2 fruit fly cellular contexts compared by ENCODE assay signal in the genomic region with DNA sequence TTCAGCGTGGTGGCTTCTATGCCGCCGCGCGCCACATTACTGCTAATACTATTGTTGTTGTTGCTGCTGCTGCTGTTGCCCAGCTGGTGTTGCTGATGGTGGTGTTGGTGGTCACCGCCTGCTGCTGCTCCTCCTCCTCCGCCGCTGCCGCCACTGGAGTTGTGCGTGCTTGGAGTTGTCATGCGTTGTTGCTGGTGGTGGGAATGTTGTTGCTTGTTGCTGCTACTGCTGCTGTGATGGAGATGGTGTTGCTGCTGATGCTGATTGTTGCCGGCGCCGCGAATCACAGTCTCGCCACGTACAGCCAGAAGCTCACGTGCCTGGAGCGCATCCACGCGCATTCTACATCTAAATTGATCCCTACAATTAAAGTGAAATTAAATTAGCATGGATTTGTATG.
TF ChIP-seq lines count a peak whose summit lies in the region.

No protein-coding gene starts in this region.

- no peak for TF ChIP-seq CTCF in whole organism, embryonic (GFP tag; optimal IDR thresholded peaks at IDR 0.05; lab: Kevin White, UChicago)

TF ChIP-seq in whole organism, embryonic, 481 proteins besides CTCF, POLR2A, EP300 and RAD21:
- TF ChIP-seq Ets65A (GFP tag; lab: Kevin White, UChicago) (peak; percentile 37), CG6272 (GFP tag; IDR thresholded peaks at IDR 0.05; lab: Robert Waterston, UW) (no peak), CG6791 (GFP tag; IDR thresholded peaks at IDR 0.05; lab: Robert Waterston, UW; ENCODE audit: partially characterized antibody) (0 out of 3 replicates have a peak, but pooled peaks have one; percentile 13), Med (GFP tag; lab: Kevin White, UChicago) (peak; percentile 25)

TF ChIP-seq in whole organism, wandering third instar larva, 38 proteins besides CTCF, POLR2A, EP300 and RAD21:
- TF ChIP-seq Vsx2 (GFP tag; optimal IDR thresholded peaks at IDR 0.05; lab: Kevin White, UChicago; ENCODE audit: partially characterized antibody): no peak
- peak; percentile 93 for TF ChIP-seq Dfd (GFP tag; optimal IDR thresholded peaks at IDR 0.05; lab: Kevin White, UChicago)
